Worm (Caenorhabditis elegans) whole organism, early embryonic: ENCODE data around the gene Y49G5A.1.

Experiments
- B0310.2 ChIP-seq: sonication (generic microtip); optimal IDR thresholded peaks from 2 replicates; lab custom pipeline; 2016; ENCODE audit warnings: mild to moderate bottlenecking, missing genetic modification characterization, missing compliant biosample characterization
- F13C5.2 ChIP-seq: sonication (generic microtip); optimal IDR thresholded peaks from 2 replicates; lab custom pipeline; 2017; ENCODE audit warnings: mild to moderate bottlenecking, missing genetic modification characterization, inconsistent platforms, missing compliant biosample characterization
- aly-1 ChIP-seq: sonication (generic microtip); optimal IDR thresholded peaks from 2 replicates; lab custom pipeline; 2016; ENCODE audit warnings: missing genetic modification characterization, missing compliant biosample characterization
- ama-1 ChIP-seq: fragments of 150-350 bp; optimal IDR thresholded peaks from 2 replicates; lab custom pipeline; 2014
- ceh-13 ChIP-seq: fragments of 200-800 bp; sonication (Bioruptor generic); optimal IDR thresholded peaks from 2 replicates; lab custom pipeline; 2018; ENCODE audit warnings: mild to moderate bottlenecking, missing genetic modification characterization, missing compliant biosample characterization
- ceh-36 ChIP-seq: sonication (generic microtip); optimal IDR thresholded peaks from 2 replicates; lab custom pipeline; 2016; ENCODE audit warnings: missing genetic modification characterization, inconsistent platforms, missing compliant biosample characterization
- ets-7 ChIP-seq: sonication (generic microtip); optimal IDR thresholded peaks from 2 replicates; lab custom pipeline; 2016; ENCODE audit warnings: missing genotype, missing genetic modification characterization, missing compliant biosample characterization
- flt-1 ChIP-seq: fragments of 200-800 bp; sonication (Bioruptor generic); IDR thresholded peaks from 2 replicates; pipeline ENCODE4 v1.3.6; 2022; ENCODE audit warnings: missing genetic modification characterization, missing compliant biosample characterization
- hmbx-1 ChIP-seq: sonication (generic microtip); optimal IDR thresholded peaks from 2 replicates; lab custom pipeline; 2016; ENCODE audit warnings: mild to moderate bottlenecking, missing genetic modification characterization, missing compliant biosample characterization
- hmg-4 ChIP-seq: fragments of 200-800 bp; sonication (Bioruptor generic); optimal IDR thresholded peaks from 2 replicates; lab custom pipeline; 2018; ENCODE audit warnings: mild to moderate bottlenecking, missing genetic modification characterization, missing compliant biosample characterization
- hnd-1 ChIP-seq: sonication (generic microtip); optimal IDR thresholded peaks from 2 replicates; lab custom pipeline; 2016; ENCODE audit warnings: missing genetic modification characterization, missing compliant biosample characterization
- pes-1 ChIP-seq: fragments of 200-800 bp; sonication (Bioruptor generic); IDR thresholded peaks from 2 replicates; pipeline ENCODE4 v1.3.6; 2022; ENCODE audit warnings: missing genetic modification reagents, missing genetic modification characterization, missing compliant biosample characterization
- scrt-1 ChIP-seq: fragments of 200-800 bp; sonication (Bioruptor generic); IDR thresholded peaks from 2 replicates; pipeline ENCODE4 v1.3.6; 2022; ENCODE audit warnings: missing genetic modification characterization, missing compliant biosample characterization
- sea-1 ChIP-seq: fragments of 200-800 bp; sonication (Bioruptor generic); conservative IDR thresholded peaks from 2 replicates; pipeline ENCODE4 v1.3.6; 2022; ENCODE audit warnings: missing genetic modification characterization, missing compliant biosample characterization
- tbx-11 ChIP-seq: fragments of 200-800 bp; sonication (Bioruptor generic); IDR thresholded peaks from 2 replicates; pipeline ENCODE4 v1.3.6; 2022; ENCODE audit warnings: missing genetic modification characterization, missing compliant biosample characterization
- tbx-37 ChIP-seq: fragments of 200-800 bp; sonication (Bioruptor generic); conservative IDR thresholded peaks from 2 replicates; pipeline ENCODE4 v1.3.6; 2022; ENCODE audit warnings: missing genetic modification reagents, missing genetic modification characterization, missing compliant biosample characterization
- tra-4 ChIP-seq: sonication (generic microtip); optimal IDR thresholded peaks from 2 replicates; lab custom pipeline; 2017; ENCODE audit warnings: missing genetic modification characterization, missing compliant biosample characterization

The Y49G5A.1 gene

DNA sequence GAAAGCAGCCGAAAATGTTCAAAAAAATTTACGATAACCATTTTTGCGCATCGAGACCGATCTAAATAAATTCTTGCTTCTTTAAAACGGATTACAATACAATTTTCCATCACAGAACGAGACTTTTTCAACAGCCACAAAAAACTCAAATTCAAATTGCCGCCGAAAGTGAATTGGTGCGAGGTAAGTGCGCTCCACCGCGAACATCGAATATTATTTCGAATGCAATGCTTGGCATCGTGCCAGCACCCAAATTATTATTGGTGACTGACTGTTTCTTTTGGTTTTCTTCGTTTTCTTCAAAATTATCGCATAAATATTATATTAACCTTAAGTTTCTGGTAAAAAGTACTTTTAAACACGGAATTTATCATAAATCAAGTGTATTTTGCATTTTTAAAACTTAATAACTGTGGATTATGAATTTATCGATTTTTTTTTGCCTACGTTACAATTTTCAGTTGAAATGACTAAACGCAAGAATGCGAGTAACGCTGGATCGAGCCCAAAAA, 18.1 kb downstream of the Y49G5A.1 start, which contains the start of gene penr-1:
penr-1 (plus strand) TSS at position 462 of the 512 bp plus-strand sequence.
- TF ChIP-seq F13C5.2 (peak; percentile 19), ceh-13 (GFP tag; lab: Kevin White, UChicago) (no peak)

DNA sequence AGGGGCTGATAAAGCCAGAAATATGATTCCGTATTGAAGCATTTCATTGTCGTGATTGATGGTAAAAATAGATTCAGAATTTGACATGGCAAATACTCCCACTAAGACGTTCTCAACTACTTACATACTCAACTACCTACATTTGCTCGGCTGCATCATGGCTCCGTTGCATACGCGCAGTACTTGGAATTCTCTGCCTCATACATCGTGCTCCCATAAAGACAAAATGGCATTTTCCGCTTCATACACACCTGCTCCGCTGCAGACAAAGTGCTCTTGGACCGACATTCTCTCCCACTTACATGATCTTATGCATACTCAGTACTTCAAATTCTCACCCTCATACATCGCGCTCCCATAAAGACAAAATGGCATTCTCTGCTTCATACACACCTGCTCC, 21.6 kb downstream of the Y49G5A.1 start, which contains the start of the genes srt-69 and B0238.12:
srt-69 (minus strand) TSS at position 101 of the 400 bp plus-strand sequence.
B0238.12 (plus strand) TSS at position 264 of the 400 bp plus-strand sequence.
- TF ChIP-seq aly-1 (tag; lab: Kevin White, UChicago) (no peak), hnd-1 (tag; lab: Kevin White, UChicago) (no peak), ets-7 (tag; lab: Kevin White, UChicago) (no peak), tbx-11 (no peak), ama-1 (lab: Kevin White, UChicago) (no peak), tra-4 (no peak), ceh-13 (GFP tag; lab: Kevin White, UChicago) (no peak), tbx-37 (GFP tag; lab: Robert Waterston, UW) (no peak), F13C5.2 (no peak), hmg-4 (GFP tag; lab: Kevin White, UChicago) (no peak), scrt-1 (GFP tag; lab: Robert Waterston, UW) (no peak), ceh-36 (tag; lab: Kevin White, UChicago) (no peak), hmbx-1 (no peak)

DNA sequence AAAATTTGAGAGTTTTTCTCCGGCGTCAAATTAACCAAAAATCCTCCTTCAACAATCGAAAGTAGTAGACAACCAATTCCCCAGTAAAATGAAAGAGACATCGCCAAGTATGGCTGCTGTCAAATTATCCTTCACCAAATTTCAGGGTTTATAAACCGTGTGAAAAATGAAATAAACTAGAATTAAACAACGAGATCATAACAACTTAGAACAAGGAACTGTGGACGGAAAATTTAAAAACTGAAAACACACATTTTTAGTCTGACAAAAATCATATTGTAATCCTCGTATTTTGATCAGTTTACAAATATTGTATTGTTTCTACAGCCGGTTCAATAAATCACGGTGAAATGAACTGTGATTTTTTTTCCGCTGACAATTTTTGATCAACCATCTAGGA, 24.2 kb downstream of the Y49G5A.1 start, which contains the start of gene cest-30:
cest-30 (minus strand) TSS at position 101 of the 400 bp plus-strand sequence.
- TF ChIP-seq scrt-1 (GFP tag; lab: Robert Waterston, UW): no peak
- no peak for TF ChIP-seq tbx-11
- no peak for TF ChIP-seq pes-1 (GFP tag; lab: Robert Waterston, UW)
- TF ChIP-seq aly-1 (tag; lab: Kevin White, UChicago): no peak
- no peak for TF ChIP-seq hmbx-1

DNA sequence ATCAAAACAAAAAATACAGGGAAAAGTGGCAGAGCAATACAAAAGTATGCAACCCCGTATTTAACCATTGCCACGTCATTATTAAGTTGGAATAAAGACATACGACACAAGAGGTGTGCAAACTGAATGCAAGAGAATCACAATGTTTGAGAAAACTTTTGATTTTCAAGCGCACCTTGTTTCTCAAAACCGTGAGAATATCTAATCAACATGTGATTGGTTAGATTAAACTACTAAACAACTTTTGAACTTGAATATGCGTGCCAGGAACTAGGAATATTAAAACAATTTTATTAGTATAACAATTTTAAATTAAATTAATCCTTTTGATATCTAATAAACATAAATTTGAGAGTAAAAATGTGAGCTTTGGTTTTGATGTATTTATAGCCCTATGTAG, 27.7 kb downstream of the Y49G5A.1 start, which contains the start of gene srt-70:
srt-70 (minus strand) TSS at position 101 of the 400 bp plus-strand sequence.
- TF ChIP-seq scrt-1 (GFP tag; lab: Robert Waterston, UW): no peak
- TF ChIP-seq pes-1 (GFP tag; lab: Robert Waterston, UW): no peak
- TF ChIP-seq hmg-4 (GFP tag; lab: Kevin White, UChicago): no peak
- TF ChIP-seq tbx-37 (GFP tag; lab: Robert Waterston, UW): no peak

DNA sequence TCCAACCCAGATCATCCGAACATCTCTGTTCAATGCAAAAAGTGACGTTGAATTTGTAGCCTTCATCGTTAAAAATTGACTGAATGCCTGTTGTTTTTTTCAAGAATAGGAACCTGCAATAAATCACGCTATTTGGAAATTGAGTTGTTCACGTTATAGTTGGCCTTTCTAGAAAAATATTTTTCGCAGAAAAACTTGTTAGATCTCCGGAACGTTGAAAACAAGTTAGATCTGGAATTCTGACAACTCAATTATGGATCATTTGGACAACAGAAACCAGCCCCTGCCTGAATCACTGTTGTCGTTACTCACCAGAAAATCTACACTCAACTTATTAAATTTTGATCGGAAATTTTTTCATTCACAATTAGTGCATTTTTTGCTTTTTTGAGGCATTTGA, 29.8 kb downstream of the Y49G5A.1 start, which contains the start of gene srt-67:
srt-67 (minus strand) TSS at position 101 of the 400 bp plus-strand sequence.
- TF ChIP-seq tra-4: no peak
- TF ChIP-seq tbx-11: no peak
- no peak for TF ChIP-seq scrt-1 (GFP tag; lab: Robert Waterston, UW)
- TF ChIP-seq ceh-13 (GFP tag; lab: Kevin White, UChicago): no peak
- TF ChIP-seq hnd-1 (tag; lab: Kevin White, UChicago): no peak
- TF ChIP-seq aly-1 (tag; lab: Kevin White, UChicago): no peak
- TF ChIP-seq tbx-37 (GFP tag; lab: Robert Waterston, UW): no peak
- no peak for TF ChIP-seq ets-7 (tag; lab: Kevin White, UChicago)
- TF ChIP-seq sea-1 (GFP tag; lab: Robert Waterston, UW): no peak
- no peak for TF ChIP-seq ceh-36 (tag; lab: Kevin White, UChicago)
- TF ChIP-seq pes-1 (GFP tag; lab: Robert Waterston, UW): no peak
- TF ChIP-seq B0310.2: no peak
- TF ChIP-seq hmbx-1: no peak
- no peak for TF ChIP-seq F13C5.2
- TF ChIP-seq hmg-4 (GFP tag; lab: Kevin White, UChicago): no peak
- no peak for TF ChIP-seq ama-1 (lab: Kevin White, UChicago)
- TF ChIP-seq flt-1 (GFP tag; lab: Robert Waterston, UW): no peak

ce11 chrV:5252016-5252415, 35.2 kb downstream of the Y49G5A.1 start, which contains the start of gene srt-68:
TSS of gene srt-68 (minus strand) at chrV:5252116.
- no peak for TF ChIP-seq pes-1 (GFP tag; lab: Robert Waterston, UW)
- no peak for TF ChIP-seq tbx-37 (GFP tag; lab: Robert Waterston, UW)
- no peak for TF ChIP-seq sea-1 (GFP tag; lab: Robert Waterston, UW)
- no peak for TF ChIP-seq flt-1 (GFP tag; lab: Robert Waterston, UW)
- no peak for TF ChIP-seq ceh-36 (tag; lab: Kevin White, UChicago)
- no peak for TF ChIP-seq scrt-1 (GFP tag; lab: Robert Waterston, UW)
- no peak for TF ChIP-seq F13C5.2
- no peak for TF ChIP-seq tra-4
- TF ChIP-seq ets-7 (tag; lab: Kevin White, UChicago): no peak
- TF ChIP-seq hmg-4 (GFP tag; lab: Kevin White, UChicago): no peak
- no peak for TF ChIP-seq ceh-13 (GFP tag; lab: Kevin White, UChicago)

ce11 chrV:5243036-5243435, 44.1 kb downstream of the Y49G5A.1 start, which contains the start of gene cest-35.1:
TSS of gene cest-35.1 (minus strand) at chrV:5243136.
- TF ChIP-seq B0310.2 (no peak), ceh-36 (tag; lab: Kevin White, UChicago) (no peak), tbx-11 (no peak), tra-4 (no peak), ets-7 (tag; lab: Kevin White, UChicago) (no peak), scrt-1 (GFP tag; lab: Robert Waterston, UW) (no peak), flt-1 (GFP tag; lab: Robert Waterston, UW) (no peak), ama-1 (lab: Kevin White, UChicago) (no peak), pes-1 (GFP tag; lab: Robert Waterston, UW) (no peak), hnd-1 (tag; lab: Kevin White, UChicago) (no peak), ceh-13 (GFP tag; lab: Kevin White, UChicago) (no peak), hmbx-1 (no peak), F13C5.2 (no peak), aly-1 (tag; lab: Kevin White, UChicago) (no peak), hmg-4 (GFP tag; lab: Kevin White, UChicago) (no peak), sea-1 (GFP tag; lab: Robert Waterston, UW) (no peak), tbx-37 (GFP tag; lab: Robert Waterston, UW) (no peak)
